Fruit fly (Drosophila melanogaster) S2 (cell line): Measurements from ENCODE around the gene ea.

ENCODE experiments used
- CG8478 ChIP-seq: fragments of >200 bp; optimal IDR thresholded peaks from 2 replicates; lab custom pipeline; 2018
- CTCF ChIP-seq, 2 experiments: fragments of >200 bp; optimal IDR thresholded peaks; 2 replicates each; lab custom pipeline; 2018

DNA sequence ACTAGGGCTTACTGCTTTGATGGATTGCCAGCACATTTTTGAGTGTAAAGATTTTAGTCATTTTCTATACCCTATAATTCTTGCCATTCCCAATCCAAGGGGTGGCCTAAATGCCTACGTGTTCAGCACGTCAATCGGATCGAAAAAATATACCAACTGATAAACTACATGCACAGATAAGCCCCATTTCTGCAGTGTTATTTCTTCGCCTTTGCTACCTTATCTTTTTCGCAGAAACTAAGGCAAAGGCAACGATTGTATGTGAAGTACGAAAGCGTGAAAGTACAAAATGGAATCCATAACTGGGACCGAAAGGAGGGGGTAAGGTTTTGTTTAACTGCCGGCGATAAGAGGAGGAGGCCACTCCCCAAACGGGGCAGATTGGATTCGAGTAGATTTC lies 30.6 kb upstream of the ea start:
- no peak for TF ChIP-seq CTCF (optimal IDR thresholded peaks at IDR 0.05; lab: Kevin White, UChicago)
- TF ChIP-seq CG8478 (lab: Kevin White, UChicago) = no peak
